Worm (Caenorhabditis elegans): ENCODE measurements around the gene Y2H9A.6.

DNA sequence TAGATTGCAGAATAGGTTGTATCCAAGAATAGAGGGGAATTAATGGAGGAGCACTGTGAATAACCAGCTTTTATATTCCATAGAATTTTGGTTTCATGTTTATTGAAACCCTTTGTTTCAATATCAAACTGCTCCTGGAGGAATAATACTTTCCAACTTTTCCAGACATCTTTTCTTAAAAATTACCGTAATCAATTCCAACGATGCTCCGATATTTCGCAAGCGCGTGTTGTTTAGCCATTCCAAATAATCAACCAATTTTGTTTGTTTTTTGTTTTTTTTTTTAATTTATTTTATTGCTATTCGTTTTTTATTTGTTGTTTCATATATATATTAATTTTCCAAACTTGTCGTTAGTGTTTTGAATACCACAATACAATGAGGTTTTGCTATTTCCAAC, 37.6 kb upstream of the Y2H9A.6 start, which contains the start of gene cutl-1:
- TF ChIP-seq snpc-3.4 (tag; optimal IDR thresholded peaks at IDR 0.05) (no peak), ekl-4 (GFP tag; IDR thresholded peaks at IDR 0.05) (no peak), D2030.7 (GFP tag; IDR thresholded peaks at IDR 0.05) (no peak), ama-1 (optimal IDR thresholded peaks at IDR 0.05) (no peak), ama-1 (GFP tag; optimal IDR thresholded peaks at IDR 0.05) (no peak), F22D6.2 (tag; optimal IDR thresholded peaks at IDR 0.05) (no peak), let-607 (tag; optimal IDR thresholded peaks at IDR 0.05) (no peak), B0261.1 (tag; optimal IDR thresholded peaks at IDR 0.05) (no peak), F52B5.7 (tag; optimal IDR thresholded peaks at IDR 0.05) (no peak), lsl-1 (GFP tag; optimal IDR thresholded peaks at IDR 0.05) (peak; percentile 49)

Data from whole organism, young adult.